Worm (Caenorhabditis elegans) whole organism, mixed stage, embryonic: ENCODE results near the gene srj-23.

ENCODE experiments used
- M03D4.4 ChIP-seq: sonication (generic microtip); optimal IDR thresholded peaks from 2 replicates; lab custom pipeline; 2017; ENCODE audit warnings: mild to moderate bottlenecking, missing genetic modification characterization, missing compliant biosample characterization
- blmp-1 ChIP-seq: fragments of 150-350 bp; optimal IDR thresholded peaks from 2 replicates; lab custom pipeline; 2014; ENCODE audit warnings: missing biosample characterization, missing genetic modification characterization
- ceh-39 ChIP-seq: fragments of 150-350 bp; optimal IDR thresholded peaks from 2 replicates; lab custom pipeline; 2014; ENCODE audit warnings: missing biosample characterization, missing genetic modification characterization
- ceh-43 ChIP-seq: fragments of 200-800 bp; sonication (Bioruptor generic); optimal IDR thresholded peaks from 2 replicates; lab custom pipeline; 2018; ENCODE audit warnings: mild to moderate bottlenecking, missing genetic modification characterization, moderate library complexity, missing compliant biosample characterization
- ceh-83 ChIP-seq: fragments of 200-800 bp; sonication (Bioruptor generic); optimal IDR thresholded peaks from 2 replicates; lab custom pipeline; 2018; ENCODE audit warnings: mild to moderate bottlenecking, missing genetic modification characterization, missing compliant biosample characterization
- ces-1 ChIP-seq: fragments of 150-350 bp; optimal IDR thresholded peaks from 2 replicates; lab custom pipeline; 2014; ENCODE audit warnings: missing biosample characterization, missing genetic modification reagents, missing genetic modification characterization
- cnd-1 ChIP-seq: fragments of 200-800 bp; sonication (Bioruptor generic); optimal IDR thresholded peaks from 2 replicates; lab custom pipeline; 2018; ENCODE audit warnings: mild to moderate bottlenecking, missing genetic modification characterization, missing compliant biosample characterization
- drap-1 ChIP-seq: fragments of 200-800 bp; sonication (Bioruptor generic); optimal IDR thresholded peaks from 3 replicates; lab custom pipeline; 2018; ENCODE audit warnings: mild to moderate bottlenecking, missing genetic modification characterization, missing compliant biosample characterization
- elt-1 ChIP-seq: sonication (generic microtip); optimal IDR thresholded peaks from 2 replicates; lab custom pipeline; 2017; ENCODE audit warnings: missing genetic modification characterization, mild to moderate bottlenecking, missing compliant biosample characterization, antibody characterized with exemption, moderate library complexity, borderline replicate concordance; ENCODE audit not compliant: insufficient read depth
- elt-3 ChIP-seq: fragments of 150-350 bp; optimal IDR thresholded peaks from 2 replicates; lab custom pipeline; 2014; ENCODE audit warnings: missing biosample characterization, missing genetic modification characterization
- flh-1 ChIP-seq: fragments of 200-800 bp; sonication (Bioruptor generic); optimal IDR thresholded peaks from 2 replicates; lab custom pipeline; 2018; ENCODE audit warnings: mild to moderate bottlenecking, missing genetic modification characterization, moderate library complexity, missing compliant biosample characterization
- ham-2 ChIP-seq: fragments of 200-800 bp; sonication (Bioruptor generic); optimal IDR thresholded peaks from 2 replicates; lab custom pipeline; 2018; ENCODE audit warnings: mild to moderate bottlenecking, missing genetic modification characterization, missing compliant biosample characterization
- hlh-1 ChIP-seq: fragments of 150-350 bp; optimal IDR thresholded peaks from 2 replicates; lab custom pipeline; 2014; ENCODE audit warnings: missing biosample characterization, missing genetic modification reagents, missing genetic modification characterization
- lin-13 ChIP-seq: fragments of 150-350 bp; optimal IDR thresholded peaks from 2 replicates; lab custom pipeline; 2014; ENCODE audit warnings: missing biosample characterization, missing genetic modification characterization
- lin-32 ChIP-seq: fragments of 200-800 bp; sonication (Bioruptor generic); optimal IDR thresholded peaks from 2 replicates; lab custom pipeline; 2018; ENCODE audit warnings: mild to moderate bottlenecking, missing genetic modification characterization, missing compliant biosample characterization
- lsy-2 ChIP-seq: fragments of 150-350 bp; optimal IDR thresholded peaks from 2 replicates; lab custom pipeline; 2014; ENCODE audit warnings: missing biosample characterization, missing genetic modification characterization
- mab-5 ChIP-seq: fragments of 150-350 bp; optimal IDR thresholded peaks from 2 replicates; lab custom pipeline; 2014; ENCODE audit warnings: missing biosample characterization, missing genetic modification characterization
- mep-1 ChIP-seq: fragments of 150-350 bp; optimal IDR thresholded peaks from 2 replicates; lab custom pipeline; 2017; ENCODE audit warnings: missing biosample characterization, missing genetic modification reagents, missing genetic modification characterization, inconsistent platforms
- mls-2 ChIP-seq: sonication (generic microtip); optimal IDR thresholded peaks from 2 replicates; lab custom pipeline; 2016; ENCODE audit warnings: mild to moderate bottlenecking, missing genetic modification characterization, moderate library complexity, missing compliant biosample characterization
- nhr-2 ChIP-seq: fragments of 150-350 bp; optimal IDR thresholded peaks from 2 replicates; lab custom pipeline; 2014; ENCODE audit warnings: missing biosample characterization, missing genetic modification characterization
- nhr-237 ChIP-seq: fragments of 150-350 bp; optimal IDR thresholded peaks from 2 replicates; lab custom pipeline; 2014; ENCODE audit warnings: missing biosample characterization, missing genetic modification characterization
- nhr-28 ChIP-seq: fragments of 150-350 bp; optimal IDR thresholded peaks from 2 replicates; lab custom pipeline; 2014; ENCODE audit warnings: missing biosample characterization, missing genetic modification characterization
- nhr-76 ChIP-seq: sonication (generic microtip); optimal IDR thresholded peaks from 2 replicates; lab custom pipeline; 2017; ENCODE audit warnings: missing biosample characterization, missing genetic modification characterization
- pha-4 ChIP-seq: fragments of 150-350 bp; optimal IDR thresholded peaks from 2 replicates; lab custom pipeline; 2018; ENCODE audit warnings: missing biosample characterization, missing genetic modification reagents, missing genetic modification characterization
- sem-2 ChIP-seq: fragments of 200-800 bp; sonication (Bioruptor generic); optimal IDR thresholded peaks from 2 replicates; lab custom pipeline; 2018; ENCODE audit warnings: mild to moderate bottlenecking, missing genetic modification characterization, missing compliant biosample characterization
- sptf-1 ChIP-seq: sonication (generic microtip); optimal IDR thresholded peaks from 2 replicates; lab custom pipeline; 2017; ENCODE audit warnings: mild to moderate bottlenecking, missing genetic modification characterization, moderate library complexity, missing compliant biosample characterization
- tbx-8 ChIP-seq: fragments of 200-800 bp; sonication (Bioruptor generic); optimal IDR thresholded peaks from 2 replicates; lab custom pipeline; 2018; ENCODE audit warnings: mild to moderate bottlenecking, missing genetic modification characterization, moderate library complexity, missing compliant biosample characterization
- unc-120 ChIP-seq: sonication (generic microtip); optimal IDR thresholded peaks from 2 replicates; lab custom pipeline; 2017; ENCODE audit warnings: missing genetic modification characterization, missing compliant biosample characterization; ENCODE audit not compliant: poor library complexity, severe bottlenecking
- unc-62 ChIP-seq: fragments of 150-350 bp; optimal IDR thresholded peaks from 2 replicates; lab custom pipeline; 2014; ENCODE audit warnings: missing biosample characterization, missing genetic modification reagents, missing genetic modification characterization
- ztf-11 ChIP-seq: fragments of 150-350 bp; optimal IDR thresholded peaks from 2 replicates; lab custom pipeline; 2014; ENCODE audit warnings: missing biosample characterization, missing genetic modification characterization

Gene srj-23

ce11 chrV:1450160-1450559, 1.3 kb upstream of the srj-23 start, which contains the start of gene cnc-2:
cnc-2 (minus strand) TSS chrV:1450183.
- TF ChIP-seq lsy-2 (no peak), ceh-39 (tag; lab: Kevin White, UChicago) (no peak), mls-2 (tag; lab: Kevin White, UChicago) (no peak), hlh-1 (no peak), flh-1 (GFP tag; lab: Kevin White, UChicago) (no peak), drap-1 (GFP tag; lab: Kevin White, UChicago) (no peak), tbx-8 (GFP tag; lab: Kevin White, UChicago) (no peak), nhr-28 (tag; lab: Kevin White, UChicago) (no peak), elt-3 (no peak), sptf-1 (tag; lab: Kevin White, UChicago) (no peak), M03D4.4 (no peak), nhr-237 (no peak), elt-1 (tag; lab: Kevin White, UChicago) (no peak), ces-1 (GFP tag; lab: Kevin White, UChicago) (no peak), mep-1 (tag; lab: Kevin White, UChicago) (no peak), ceh-83 (no peak), mab-5 (no peak)

- no peak for TF ChIP-seq cnd-1
Measured at ce11 chrV:1454762-1455161, 3.3 kb downstream of the srj-23 start, which contains the start of gene chil-14. chil-14 (plus strand) TSS chrV:1455062.

- TF ChIP-seq lin-13 (tag; lab: Kevin White, UChicago) (no peak), nhr-2 (tag; lab: Kevin White, UChicago) (no peak), ceh-43 (GFP tag; lab: Kevin White, UChicago) (no peak), ham-2 (GFP tag; lab: Kevin White, UChicago) (no peak), cnd-1 (no peak), ztf-11 (tag; lab: Kevin White, UChicago) (no peak), blmp-1 (no peak), ceh-39 (tag; lab: Kevin White, UChicago) (no peak), mep-1 (tag; lab: Kevin White, UChicago) (no peak), hlh-1 (no peak), drap-1 (GFP tag; lab: Kevin White, UChicago) (no peak), nhr-76 (tag; lab: Kevin White, UChicago) (no peak), elt-1 (tag; lab: Kevin White, UChicago) (no peak), nhr-237 (no peak), ceh-83 (no peak), mls-2 (tag; lab: Kevin White, UChicago) (no peak), lin-32 (no peak), sem-2 (GFP tag; lab: Kevin White, UChicago) (no peak), tbx-8 (GFP tag; lab: Kevin White, UChicago) (no peak), elt-3 (no peak)
Measured at ce11 chrV:1455280-1455679, 3.8 kb downstream of the srj-23 start.

- TF ChIP-seq unc-120 (tag; lab: Kevin White, UChicago): no peak
- no peak for TF ChIP-seq mab-5
- TF ChIP-seq mep-1 (tag; lab: Kevin White, UChicago): no peak
- no peak for TF ChIP-seq elt-1 (tag; lab: Kevin White, UChicago)
- TF ChIP-seq ceh-83: no peak
- TF ChIP-seq, all 35 proteins: peak for 0
Measured at ce11 chrV:1456614-1457013, 5.2 kb downstream of the srj-23 start.

- TF ChIP-seq nhr-28 (tag; lab: Kevin White, UChicago) (no peak), lin-32 (no peak), mep-1 (tag; lab: Kevin White, UChicago) (no peak), pha-4 (tag; lab: Kevin White, UChicago) (no peak), ces-1 (GFP tag; lab: Kevin White, UChicago) (no peak), cnd-1 (no peak), unc-62 (GFP tag; lab: Kevin White, UChicago) (no peak), ceh-43 (GFP tag; lab: Kevin White, UChicago) (no peak), mls-2 (tag; lab: Kevin White, UChicago) (no peak)
Measured at ce11 chrV:1459374-1459926, 8.0 kb downstream of the srj-23 start.
